Worm (Caenorhabditis elegans): ENCODE measurements around the gene spp-4.

The spp-4 gene

DNA sequence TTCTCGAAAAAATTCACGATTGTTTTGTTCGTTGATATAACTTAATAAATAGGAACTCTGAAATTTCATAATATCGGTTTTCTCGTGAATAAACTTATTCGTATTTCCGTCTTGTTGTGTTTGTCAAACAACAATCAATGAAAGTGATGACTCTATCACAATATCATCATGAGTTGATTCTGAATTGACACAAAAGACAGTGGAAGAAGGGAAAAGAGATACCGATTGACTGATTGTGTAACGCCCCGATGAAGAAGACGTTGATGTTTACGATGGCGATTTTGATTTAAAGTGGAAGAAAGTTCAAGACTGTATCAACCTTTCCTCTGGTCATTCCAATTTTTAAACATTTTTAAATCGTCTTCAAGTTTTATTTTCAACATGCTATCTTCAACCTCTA is 11.0 kb upstream of the spp-4 start, which contains the start of gene ttr-59:
Gene ttr-59 (plus strand): TSS at position 218 of the 400 bp plus-strand sequence.
- TF ChIP-seq F13C5.2 (tag; optimal IDR thresholded peaks at IDR 0.05) (no peak), ama-1 (optimal IDR thresholded peaks at IDR 0.05) (no peak), B0310.2 (tag; optimal IDR thresholded peaks at IDR 0.05) (no peak), pes-1 (GFP tag; IDR thresholded peaks at IDR 0.05) (no peak), tbx-37 (GFP tag; conservative IDR thresholded peaks at IDR 0.05) (no peak), hnd-1 (tag; optimal IDR thresholded peaks at IDR 0.05) (no peak), ceh-13 (GFP tag; optimal IDR thresholded peaks at IDR 0.05) (no peak), flt-1 (GFP tag; IDR thresholded peaks at IDR 0.05) (no peak), sea-1 (GFP tag; conservative IDR thresholded peaks at IDR 0.05) (no peak), ceh-36 (tag; optimal IDR thresholded peaks at IDR 0.05) (no peak), tra-4 (tag; optimal IDR thresholded peaks at IDR 0.05) (no peak), hmg-4 (GFP tag; optimal IDR thresholded peaks at IDR 0.05) (no peak), tbx-11 (GFP tag; IDR thresholded peaks at IDR 0.05) (no peak), scrt-1 (GFP tag; IDR thresholded peaks at IDR 0.05) (no peak), aly-1 (tag; optimal IDR thresholded peaks at IDR 0.05) (no peak), ets-7 (tag; optimal IDR thresholded peaks at IDR 0.05) (no peak), hmbx-1 (tag; optimal IDR thresholded peaks at IDR 0.05) (no peak)

- TF ChIP-seq pes-1 (GFP tag; IDR thresholded peaks at IDR 0.05), result no peak
- no peak for TF ChIP-seq B0310.2 (tag; optimal IDR thresholded peaks at IDR 0.05)
- TF ChIP-seq F13C5.2 (tag; optimal IDR thresholded peaks at IDR 0.05), result no peak
- TF ChIP-seq tbx-11 (GFP tag; IDR thresholded peaks at IDR 0.05), result no peak
- no peak for TF ChIP-seq hmbx-1 (tag; optimal IDR thresholded peaks at IDR 0.05)
- TF ChIP-seq aly-1 (tag; optimal IDR thresholded peaks at IDR 0.05), result no peak
- TF ChIP-seq flt-1 (GFP tag; IDR thresholded peaks at IDR 0.05), result no peak
- TF ChIP-seq tbx-37 (GFP tag; conservative IDR thresholded peaks at IDR 0.05), result no peak
- no peak for TF ChIP-seq ceh-13 (GFP tag; optimal IDR thresholded peaks at IDR 0.05)
- TF ChIP-seq ceh-36 (tag; optimal IDR thresholded peaks at IDR 0.05), result no peak
- no peak for TF ChIP-seq scrt-1 (GFP tag; IDR thresholded peaks at IDR 0.05)
- TF ChIP-seq hmg-4 (GFP tag; optimal IDR thresholded peaks at IDR 0.05), result no peak
- TF ChIP-seq ama-1 (optimal IDR thresholded peaks at IDR 0.05), result no peak
Measured at ce11 chrX:7328065-7328564, 9.6 kb upstream of the spp-4 start.

- TF ChIP-seq sea-1 (GFP tag; conservative IDR thresholded peaks at IDR 0.05), result no peak
- TF ChIP-seq tra-4 (tag; optimal IDR thresholded peaks at IDR 0.05), result no peak
- TF ChIP-seq ama-1 (optimal IDR thresholded peaks at IDR 0.05), result no peak
- TF ChIP-seq hmg-4 (GFP tag; optimal IDR thresholded peaks at IDR 0.05), result no peak
- TF ChIP-seq tbx-37 (GFP tag; conservative IDR thresholded peaks at IDR 0.05), result no peak
- TF ChIP-seq pes-1 (GFP tag; IDR thresholded peaks at IDR 0.05), result no peak
- no peak for TF ChIP-seq F13C5.2 (tag; optimal IDR thresholded peaks at IDR 0.05)
- no peak for TF ChIP-seq ceh-13 (GFP tag; optimal IDR thresholded peaks at IDR 0.05)
- TF ChIP-seq B0310.2 (tag; optimal IDR thresholded peaks at IDR 0.05), result no peak
- no peak for TF ChIP-seq ceh-36 (tag; optimal IDR thresholded peaks at IDR 0.05)
- TF ChIP-seq ets-7 (tag; optimal IDR thresholded peaks at IDR 0.05), result no peak
- TF ChIP-seq hnd-1 (tag; optimal IDR thresholded peaks at IDR 0.05), result no peak
- no peak for TF ChIP-seq tbx-11 (GFP tag; IDR thresholded peaks at IDR 0.05)
- TF ChIP-seq flt-1 (GFP tag; IDR thresholded peaks at IDR 0.05), result no peak
- no peak for TF ChIP-seq scrt-1 (GFP tag; IDR thresholded peaks at IDR 0.05)
- TF ChIP-seq hmbx-1 (tag; optimal IDR thresholded peaks at IDR 0.05), result no peak
- TF ChIP-seq aly-1 (tag; optimal IDR thresholded peaks at IDR 0.05), result no peak
Measured at ce11 chrX:7326967-7327651, 8.6 kb upstream of the spp-4 start, which contains the start of gene sng-1. TSS of gene sng-1 (plus strand) at chrX:7327601.

ce11 chrX:7323604-7324003 is 5.0 kb upstream of the spp-4 start:
- no peak for TF ChIP-seq pes-1 (GFP tag; IDR thresholded peaks at IDR 0.05)
- no peak for TF ChIP-seq ceh-13 (GFP tag; optimal IDR thresholded peaks at IDR 0.05)
- TF ChIP-seq F13C5.2 (tag; optimal IDR thresholded peaks at IDR 0.05), result no peak
- TF ChIP-seq ets-7 (tag; optimal IDR thresholded peaks at IDR 0.05), result no peak
- TF ChIP-seq ceh-36 (tag; optimal IDR thresholded peaks at IDR 0.05), result no peak
- no peak for TF ChIP-seq tbx-37 (GFP tag; conservative IDR thresholded peaks at IDR 0.05)
- TF ChIP-seq hnd-1 (tag; optimal IDR thresholded peaks at IDR 0.05), result no peak
- 0 out of 2 replicates have a peak, but pooled peaks have one; percentile 11 for TF ChIP-seq flt-1 (GFP tag; IDR thresholded peaks at IDR 0.05)
- TF ChIP-seq ama-1 (optimal IDR thresholded peaks at IDR 0.05), result no peak
- TF ChIP-seq scrt-1 (GFP tag; IDR thresholded peaks at IDR 0.05), result no peak
- no peak for TF ChIP-seq sea-1 (GFP tag; conservative IDR thresholded peaks at IDR 0.05)
- TF ChIP-seq tbx-11 (GFP tag; IDR thresholded peaks at IDR 0.05), result 0 out of 2 replicates have a peak, but pooled peaks have one; percentile 32
- TF ChIP-seq aly-1 (tag; optimal IDR thresholded peaks at IDR 0.05), result no peak
- TF ChIP-seq hmbx-1 (tag; optimal IDR thresholded peaks at IDR 0.05), result no peak
- no peak for TF ChIP-seq B0310.2 (tag; optimal IDR thresholded peaks at IDR 0.05)

DNA sequence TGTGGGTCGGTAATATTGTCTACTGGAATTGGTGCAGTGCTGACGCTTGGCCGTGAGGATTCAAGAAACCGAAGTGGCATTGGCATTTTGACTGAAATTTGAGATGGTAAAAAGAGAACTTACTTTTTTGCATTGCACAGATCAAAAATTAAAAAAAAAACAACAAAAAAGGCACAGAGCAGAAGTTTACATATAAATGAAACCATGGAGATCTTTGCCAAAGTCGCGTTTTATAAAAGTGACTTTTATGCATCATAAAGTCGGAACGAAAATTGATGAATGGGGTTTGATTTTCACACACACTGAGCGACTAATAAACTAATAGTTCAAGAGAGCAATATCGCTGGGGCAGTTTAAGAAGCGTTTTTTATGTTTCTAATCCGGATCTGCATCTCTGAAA is 3.8 kb upstream of the spp-4 start, which contains the start of gene T08A9.13:
Gene T08A9.13 (minus strand): TSS at position 101 of the 400 bp plus-strand sequence.
- no peak for TF ChIP-seq sea-1 (GFP tag; conservative IDR thresholded peaks at IDR 0.05)
- TF ChIP-seq hmbx-1 (tag; optimal IDR thresholded peaks at IDR 0.05), result no peak
- no peak for TF ChIP-seq F13C5.2 (tag; optimal IDR thresholded peaks at IDR 0.05)
- no peak for TF ChIP-seq tbx-11 (GFP tag; IDR thresholded peaks at IDR 0.05)
- no peak for TF ChIP-seq tbx-37 (GFP tag; conservative IDR thresholded peaks at IDR 0.05)
- no peak for TF ChIP-seq ets-7 (tag; optimal IDR thresholded peaks at IDR 0.05)
- TF ChIP-seq flt-1 (GFP tag; IDR thresholded peaks at IDR 0.05), result no peak
- no peak for TF ChIP-seq ama-1 (optimal IDR thresholded peaks at IDR 0.05)
- TF ChIP-seq tra-4 (tag; optimal IDR thresholded peaks at IDR 0.05), result no peak
- TF ChIP-seq aly-1 (tag; optimal IDR thresholded peaks at IDR 0.05), result no peak
- no peak for TF ChIP-seq ceh-36 (tag; optimal IDR thresholded peaks at IDR 0.05)
- TF ChIP-seq ceh-13 (GFP tag; optimal IDR thresholded peaks at IDR 0.05), result no peak
- no peak for TF ChIP-seq hnd-1 (tag; optimal IDR thresholded peaks at IDR 0.05)

ce11 chrX:7320115-7320711 is 1.7 kb upstream of the spp-4 start, which contains the start of gene spp-5:
TSS of gene spp-5 (minus strand) at chrX:7320354.
- no peak for TF ChIP-seq hmbx-1 (tag; optimal IDR thresholded peaks at IDR 0.05)
- no peak for TF ChIP-seq ceh-36 (tag; optimal IDR thresholded peaks at IDR 0.05)
- no peak for TF ChIP-seq ama-1 (optimal IDR thresholded peaks at IDR 0.05)
- no peak for TF ChIP-seq flt-1 (GFP tag; IDR thresholded peaks at IDR 0.05)
- no peak for TF ChIP-seq scrt-1 (GFP tag; IDR thresholded peaks at IDR 0.05)
- no peak for TF ChIP-seq ets-7 (tag; optimal IDR thresholded peaks at IDR 0.05)
- TF ChIP-seq tra-4 (tag; optimal IDR thresholded peaks at IDR 0.05), result no peak
- TF ChIP-seq sea-1 (GFP tag; conservative IDR thresholded peaks at IDR 0.05), result no peak
- no peak for TF ChIP-seq aly-1 (tag; optimal IDR thresholded peaks at IDR 0.05)
- TF ChIP-seq ceh-13 (GFP tag; optimal IDR thresholded peaks at IDR 0.05), result no peak
- TF ChIP-seq F13C5.2 (tag; optimal IDR thresholded peaks at IDR 0.05), result no peak
- TF ChIP-seq tbx-11 (GFP tag; IDR thresholded peaks at IDR 0.05), result no peak
- no peak for TF ChIP-seq pes-1 (GFP tag; IDR thresholded peaks at IDR 0.05)
- TF ChIP-seq hmg-4 (GFP tag; optimal IDR thresholded peaks at IDR 0.05), result no peak
- TF ChIP-seq hnd-1 (tag; optimal IDR thresholded peaks at IDR 0.05), result no peak
- no peak for TF ChIP-seq tbx-37 (GFP tag; conservative IDR thresholded peaks at IDR 0.05)
- no peak for TF ChIP-seq B0310.2 (tag; optimal IDR thresholded peaks at IDR 0.05)

All from whole organism, early embryonic.